Worm (Caenorhabditis elegans) whole organism, L2 larva: Measurements from ENCODE around the gene fbxb-59.

ENCODE experiments used
- C34F6.9 ChIP-seq: fragments of 150-350 bp; optimal IDR thresholded peaks from 2 replicates; lab custom pipeline; 2014; ENCODE audit warnings: missing biosample characterization, missing genetic modification characterization
- F13H6.1 ChIP-seq: sonication (generic microtip); optimal IDR thresholded peaks from 2 replicates; lab custom pipeline; 2016; ENCODE audit warnings: missing genetic modification characterization, missing compliant biosample characterization
- R02D3.7 ChIP-seq: fragments of 150-350 bp; optimal IDR thresholded peaks from 2 replicates; lab custom pipeline; 2014; ENCODE audit warnings: missing biosample characterization, missing genetic modification characterization
- Y55F3AM.14 ChIP-seq: fragments of 200-800 bp; sonication (Bioruptor generic); optimal IDR thresholded peaks from 2 replicates; lab custom pipeline; 2018; ENCODE audit warnings: mild to moderate bottlenecking, missing genetic modification characterization, missing compliant biosample characterization
- ZK546.5 ChIP-seq: sonication (generic microtip); optimal IDR thresholded peaks from 2 replicates; lab custom pipeline; 2017; ENCODE audit warnings: missing biosample characterization, missing genetic modification characterization
- alr-1 ChIP-seq: fragments of 150-350 bp; optimal IDR thresholded peaks from 2 replicates; lab custom pipeline; 2014; ENCODE audit warnings: missing biosample characterization, missing genetic modification characterization
- aly-2 ChIP-seq: fragments of 150-350 bp; optimal IDR thresholded peaks from 2 replicates; lab custom pipeline; 2014; ENCODE audit warnings: missing biosample characterization, missing genetic modification characterization
- ama-1 ChIP-seq: fragments of 150-350 bp; optimal IDR thresholded peaks from 2 replicates; lab custom pipeline; 2018; ENCODE audit warnings: inconsistent platforms
- blmp-1 ChIP-seq: sonication (generic microtip); optimal IDR thresholded peaks from 2 replicates; lab custom pipeline; 2017; ENCODE audit warnings: missing genetic modification characterization, mild to moderate bottlenecking, missing compliant biosample characterization, antibody characterized with exemption, moderate library complexity; ENCODE audit not compliant: insufficient read depth
- ceh-16 ChIP-seq: fragments of 150-350 bp; optimal IDR thresholded peaks from 2 replicates; lab custom pipeline; 2014; ENCODE audit warnings: missing biosample characterization, missing genetic modification characterization
- ceh-82 ChIP-seq: fragments of 150-350 bp; optimal IDR thresholded peaks from 2 replicates; lab custom pipeline; 2014; ENCODE audit warnings: missing biosample characterization, missing genetic modification characterization
- crh-2 ChIP-seq: sonication (generic microtip); optimal IDR thresholded peaks from 2 replicates; lab custom pipeline; 2017; ENCODE audit warnings: missing biosample characterization, missing genetic modification characterization
- dmd-4 ChIP-seq: sonication (generic microtip); optimal IDR thresholded peaks from 2 replicates; lab custom pipeline; 2017; ENCODE audit warnings: missing biosample characterization, missing genetic modification characterization
- egl-27 ChIP-seq: sonication (generic microtip); optimal IDR thresholded peaks from 3 replicates; lab custom pipeline; 2017; ENCODE audit warnings: missing biosample characterization, missing genetic modification reagents, missing genetic modification characterization
- elt-1 ChIP-seq: fragments of 150-350 bp; optimal IDR thresholded peaks from 2 replicates; lab custom pipeline; 2014; ENCODE audit warnings: missing biosample characterization, missing genetic modification characterization
- elt-3 ChIP-seq: sonication (generic microtip); optimal IDR thresholded peaks from 2 replicates; lab custom pipeline; 2017; ENCODE audit warnings: missing biosample characterization, missing genetic modification characterization
- fos-1 ChIP-seq: fragments of 150-350 bp; optimal IDR thresholded peaks from 2 replicates; lab custom pipeline; 2014; ENCODE audit warnings: missing biosample characterization, missing genetic modification characterization
- gmeb-1 ChIP-seq: fragments of 150-350 bp; optimal IDR thresholded peaks from 2 replicates; lab custom pipeline; 2014; ENCODE audit warnings: missing biosample characterization, missing genetic modification characterization
- lin-11 ChIP-seq: fragments of 150-350 bp; sonication (generic microtip); optimal IDR thresholded peaks from 2 replicates; lab custom pipeline; 2014; ENCODE audit warnings: missing biosample characterization, missing genetic modification characterization, inconsistent platforms, mixed read lengths
- lin-13 ChIP-seq: fragments of 150-350 bp; optimal IDR thresholded peaks from 2 replicates; lab custom pipeline; 2014; ENCODE audit warnings: missing biosample characterization, missing genetic modification reagents, missing genetic modification characterization
- lin-39 ChIP-seq: fragments of 150-350 bp; optimal IDR thresholded peaks from 2 replicates; lab custom pipeline; 2014; ENCODE audit warnings: missing biosample characterization, missing genetic modification reagents, missing genetic modification characterization
- lsy-2 ChIP-seq, 2 experiments: fragments of 150-350 bp in 1 of 2; sonication (generic microtip) in 1 of 2; optimal IDR thresholded peaks; 2 replicates each; lab custom pipeline; 2014 to 2017; ENCODE audit warnings: missing biosample characterization in 2 of 2, missing genetic modification characterization in 2 of 2
- mab-5 ChIP-seq: fragments of 150-350 bp; optimal IDR thresholded peaks from 2 replicates; lab custom pipeline; 2014; ENCODE audit warnings: missing biosample characterization, missing genetic modification characterization
- mbf-1 ChIP-seq: sonication (generic microtip); optimal IDR thresholded peaks from 2 replicates; lab custom pipeline; 2017; ENCODE audit warnings: missing biosample characterization, missing genetic modification characterization
- mdl-1 ChIP-seq, 2 experiments: fragments of 150-350 bp in 1 of 2; sonication (generic microtip) in 1 of 2; optimal IDR thresholded peaks; 2 replicates each; lab custom pipeline; 2017; ENCODE audit warnings: missing biosample characterization in 2 of 2, missing genetic modification characterization in 2 of 2
- nhr-10 ChIP-seq: sonication (generic microtip); optimal IDR thresholded peaks from 2 replicates; lab custom pipeline; 2017; ENCODE audit warnings: missing biosample characterization, missing genetic modification characterization
- nhr-11 ChIP-seq: fragments of 150-350 bp; optimal IDR thresholded peaks from 2 replicates; lab custom pipeline; 2014; ENCODE audit warnings: missing biosample characterization, missing genetic modification characterization
- nhr-12 ChIP-seq: fragments of 150-350 bp; optimal IDR thresholded peaks from 2 replicates; lab custom pipeline; 2014; ENCODE audit warnings: missing biosample characterization, missing genetic modification characterization
- nhr-129 ChIP-seq: fragments of 150-350 bp; optimal IDR thresholded peaks from 2 replicates; lab custom pipeline; 2014; ENCODE audit warnings: missing biosample characterization, missing genetic modification characterization
- nhr-21 ChIP-seq: fragments of 150-350 bp; optimal IDR thresholded peaks from 2 replicates; lab custom pipeline; 2014; ENCODE audit warnings: missing biosample characterization, missing genetic modification characterization
- nhr-23 ChIP-seq: fragments of 150-350 bp; optimal IDR thresholded peaks from 2 replicates; lab custom pipeline; 2014; ENCODE audit warnings: missing biosample characterization, missing genetic modification reagents, missing genetic modification characterization
- nhr-237 ChIP-seq: fragments of 150-350 bp; optimal IDR thresholded peaks from 2 replicates; lab custom pipeline; 2014; ENCODE audit warnings: missing biosample characterization, missing genetic modification characterization
- nhr-25 ChIP-seq: fragments of 150-350 bp; sonication (generic microtip); optimal IDR thresholded peaks from 3 replicates; lab custom pipeline; 2014; ENCODE audit warnings: missing biosample characterization, missing genetic modification characterization
- nhr-6 ChIP-seq: fragments of 150-350 bp; optimal IDR thresholded peaks from 2 replicates; lab custom pipeline; 2014; ENCODE audit warnings: missing biosample characterization, missing genetic modification characterization
- nhr-77 ChIP-seq: fragments of 150-350 bp; optimal IDR thresholded peaks from 2 replicates; lab custom pipeline; 2014; ENCODE audit warnings: missing biosample characterization, missing genetic modification characterization
- peb-1 ChIP-seq: fragments of 150-350 bp; optimal IDR thresholded peaks from 2 replicates; lab custom pipeline; 2014; ENCODE audit warnings: missing biosample characterization, missing genetic modification characterization
- sem-4 ChIP-seq: fragments of 150-350 bp; optimal IDR thresholded peaks from 2 replicates; lab custom pipeline; 2014; ENCODE audit warnings: missing biosample characterization, missing genetic modification reagents, missing genetic modification characterization
- skn-1 ChIP-seq: sonication (generic microtip); optimal IDR thresholded peaks from 2 replicates; lab custom pipeline; 2017; ENCODE audit warnings: missing biosample characterization, missing genetic modification characterization
- sma-3 ChIP-seq: sonication (generic microtip); optimal IDR thresholded peaks from 2 replicates; lab custom pipeline; 2016; ENCODE audit warnings: missing genetic modification reagents, missing genetic modification characterization, missing compliant biosample characterization
- sma-9 ChIP-seq, 2 experiments: fragments of 150-350 bp in 1 of 2; sonication (generic microtip) in 1 of 2; optimal IDR thresholded peaks; 2 replicates each; lab custom pipeline; 2014 to 2016; ENCODE audit warnings: missing genetic modification characterization in 2 of 2, mild to moderate bottlenecking in 1 of 2, missing biosample characterization in 1 of 2, missing compliant biosample characterization in 1 of 2, missing genetic modification reagents in 1 of 2, moderate library complexity in 1 of 2
- snpc-4 ChIP-seq: fragments of 150-350 bp; optimal IDR thresholded peaks from 2 replicates; lab custom pipeline; 2014; ENCODE audit warnings: missing biosample characterization, missing genetic modification characterization
- unc-39 ChIP-seq: fragments of 150-350 bp; optimal IDR thresholded peaks from 2 replicates; lab custom pipeline; 2014; ENCODE audit warnings: missing biosample characterization, missing genetic modification characterization
- unc-55 ChIP-seq: fragments of 150-350 bp; sonication (generic microtip); optimal IDR thresholded peaks from 3 replicates; lab custom pipeline; 2014; ENCODE audit warnings: missing biosample characterization, missing genetic modification reagents, missing genetic modification characterization
- unc-62 ChIP-seq: fragments of 150-350 bp; optimal IDR thresholded peaks from 2 replicates; lab custom pipeline; 2014; ENCODE audit warnings: missing biosample characterization, missing genetic modification reagents, missing genetic modification characterization
- zag-1 ChIP-seq: fragments of 150-350 bp; optimal IDR thresholded peaks from 2 replicates; lab custom pipeline; 2014; ENCODE audit warnings: missing biosample characterization, missing genetic modification characterization
- ztf-1 ChIP-seq: fragments of 200-800 bp; sonication (Bioruptor generic); conservative IDR thresholded peaks from 2 replicates; pipeline ENCODE4 v1.3.6; 2022; ENCODE audit warnings: missing genetic modification characterization, missing compliant biosample characterization
- ztf-11 ChIP-seq: sonication (generic microtip); optimal IDR thresholded peaks from 2 replicates; lab custom pipeline; 2017; ENCODE audit warnings: missing biosample characterization, missing genetic modification characterization
- ztf-4 ChIP-seq: fragments of 150-350 bp; optimal IDR thresholded peaks from 2 replicates; lab custom pipeline; 2014; ENCODE audit warnings: missing biosample characterization, missing genetic modification characterization

Gene fbxb-59

DNA sequence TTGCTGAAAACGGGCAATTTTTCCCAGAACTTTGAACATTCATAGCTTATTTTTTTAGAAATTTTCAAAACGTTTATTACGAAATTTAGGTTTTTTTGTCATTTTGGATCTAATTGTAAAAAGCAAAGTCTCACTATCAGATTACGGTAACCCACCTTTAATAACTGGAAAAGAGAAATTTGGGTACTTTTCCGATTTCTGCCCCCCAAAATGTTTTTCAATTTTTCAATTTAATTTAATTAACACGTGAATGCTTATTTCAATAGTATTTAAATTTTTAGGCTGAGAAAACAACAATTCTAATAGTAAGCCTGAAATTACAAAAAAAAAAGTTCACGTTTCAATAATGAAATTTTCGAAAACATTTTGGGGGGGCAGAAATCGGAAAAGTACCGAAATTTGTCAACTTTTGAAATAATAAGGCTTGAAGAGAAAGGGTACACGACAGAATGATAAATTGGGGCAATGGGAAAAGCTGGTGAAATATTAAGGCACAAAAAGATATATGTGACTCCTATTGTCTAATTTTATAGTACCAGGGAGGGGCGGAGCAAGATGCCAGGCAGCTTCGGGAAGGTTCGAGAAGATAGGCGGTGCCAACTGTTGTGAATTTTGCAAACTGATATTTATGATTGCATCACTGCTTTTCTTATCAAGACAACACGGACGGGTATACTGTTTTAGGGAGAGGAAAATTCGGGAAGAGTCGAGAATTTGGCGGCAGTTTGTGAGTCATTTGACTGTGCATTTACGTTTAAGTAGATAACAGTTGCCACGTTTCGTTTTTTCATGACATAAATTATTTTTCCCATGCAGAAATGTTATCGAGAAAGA lies 41.7 kb downstream of the fbxb-59 start, which contains the start of gene F19B2.5:
Gene F19B2.5 (minus strand): TSS at position 107 of the 834 bp plus-strand sequence.
- TF ChIP-seq sma-3 (GFP tag; lab: Kevin White, UChicago) = peak; percentile 65
- no peak for TF ChIP-seq egl-27 (tag; lab: Kevin White, UChicago)
- peak; percentile 63 for TF ChIP-seq gmeb-1
- no peak for TF ChIP-seq elt-1 (tag; lab: Kevin White, UChicago)
- TF ChIP-seq zag-1 (tag; lab: Kevin White, UChicago) = no peak
- no peak for TF ChIP-seq unc-39 (tag; lab: Kevin White, UChicago)
- no peak for TF ChIP-seq peb-1
- TF ChIP-seq nhr-25 = no peak
- TF ChIP-seq F13H6.1 = peak; percentile 39
- no peak for TF ChIP-seq snpc-4 (tag; lab: Kevin White, UChicago)
- no peak for TF ChIP-seq nhr-237 (tag; lab: Kevin White, UChicago)
- TF ChIP-seq aly-2 = no peak
- peak; percentile 6 for TF ChIP-seq nhr-10 (tag; lab: Kevin White, UChicago)
- no peak for TF ChIP-seq nhr-11
- TF ChIP-seq ztf-1 (GFP tag; lab: Robert Waterston, UW) = no peak
- TF ChIP-seq ceh-16 (tag; lab: Kevin White, UChicago) = no peak
- TF ChIP-seq dmd-4 (tag; lab: Kevin White, UChicago) = no peak
- no peak for TF ChIP-seq sem-4
- no peak for TF ChIP-seq R02D3.7
- no peak for TF ChIP-seq skn-1 (tag; lab: Kevin White, UChicago)
- no peak for TF ChIP-seq lin-13 (GFP tag; lab: Kevin White, UChicago)
- peak; percentile 95 for TF ChIP-seq crh-2 (tag; lab: Kevin White, UChicago)
- TF ChIP-seq nhr-12 = no peak
- no peak for TF ChIP-seq mdl-1 (tag; optimal IDR thresholded peaks at IDR 0.05; lab: Kevin White, UChicago)
- peak; percentile 89 for TF ChIP-seq ama-1
- peak; percentile 43 for TF ChIP-seq nhr-129 (tag; lab: Kevin White, UChicago)
- TF ChIP-seq nhr-21 (tag; lab: Kevin White, UChicago) = no peak
- no peak for TF ChIP-seq unc-55 (GFP tag; lab: Kevin White, UChicago)
- no peak for TF ChIP-seq blmp-1 (tag; lab: Kevin White, UChicago)
- TF ChIP-seq sma-9 (GFP tag; optimal IDR thresholded peaks at IDR 0.05; lab: Kevin White, UChicago) = peak; percentile 66
- TF ChIP-seq sma-9 (tag; optimal IDR thresholded peaks at IDR 0.05; lab: Kevin White, UChicago) = no peak
- TF ChIP-seq mbf-1 (tag; lab: Kevin White, UChicago) = no peak
- TF ChIP-seq alr-1 (tag; lab: Kevin White, UChicago) = no peak
- TF ChIP-seq lin-11 (tag; lab: Kevin White, UChicago) = no peak
- no peak for TF ChIP-seq mab-5
- TF ChIP-seq nhr-23 (tag; lab: Kevin White, UChicago) = no peak
- no peak for TF ChIP-seq nhr-6
- TF ChIP-seq ztf-4 (tag; lab: Kevin White, UChicago) = no peak
- TF ChIP-seq Y55F3AM.14 = no peak
- no peak for TF ChIP-seq lin-39 (tag; lab: Kevin White, UChicago)
- TF ChIP-seq unc-62 (GFP tag; lab: Kevin White, UChicago) = no peak
- no peak for TF ChIP-seq nhr-77 (tag; lab: Kevin White, UChicago)
- no peak for TF ChIP-seq ztf-11 (tag; lab: Kevin White, UChicago)
- TF ChIP-seq elt-3 (tag; lab: Kevin White, UChicago) = no peak
- no peak for TF ChIP-seq C34F6.9
- TF ChIP-seq ZK546.5 = no peak
- TF ChIP-seq lsy-2 (tag; optimal IDR thresholded peaks at IDR 0.05; lab: Kevin White, UChicago) = peak in 1 of 2 experiments; percentile 35
- TF ChIP-seq ceh-82 (tag; lab: Kevin White, UChicago) = no peak
- peak; percentile 69 for TF ChIP-seq fos-1 (tag; lab: Kevin White, UChicago)
